Worm (Caenorhabditis elegans): ENCODE data around the gene nhr-258.
A peak's percentile ranks its signal among the peaks of the same experiment; 100 is the strongest.

nhr-258 gene

ce11 chrIV:8027293-8027866 is 17.4 kb upstream of the nhr-258 start:
- TF ChIP-seq ZK546.5 (tag; optimal IDR thresholded peaks at IDR 0.05) (no peak), blmp-1 (tag; optimal IDR thresholded peaks at IDR 0.05; ENCODE audit: insufficient read depth) (peak; percentile 23), sma-9 (GFP tag; optimal IDR thresholded peaks at IDR 0.05) (peak; percentile 33), sma-9 (tag; optimal IDR thresholded peaks at IDR 0.05) (no peak), nhr-25 (tag; optimal IDR thresholded peaks at IDR 0.05) (peak; percentile 9), mab-5 (tag; optimal IDR thresholded peaks at IDR 0.05) (no peak), R02D3.7 (tag; optimal IDR thresholded peaks at IDR 0.05) (no peak), sma-3 (GFP tag; optimal IDR thresholded peaks at IDR 0.05) (peak; percentile 51), nhr-21 (tag; optimal IDR thresholded peaks at IDR 0.05) (peak; percentile 65), lin-11 (tag; optimal IDR thresholded peaks at IDR 0.05) (no peak)

ce11 chrIV:8028372-8028771 is 16.4 kb upstream of the nhr-258 start:
- no peak for TF ChIP-seq ztf-1 (GFP tag; conservative IDR thresholded peaks at IDR 0.05)
- TF ChIP-seq fos-1 (tag; optimal IDR thresholded peaks at IDR 0.05) = peak; percentile 61
- peak; percentile 44 for TF ChIP-seq egl-27 (tag; optimal IDR thresholded peaks at IDR 0.05)
- TF ChIP-seq nhr-237 (tag; optimal IDR thresholded peaks at IDR 0.05) = no peak
- peak; percentile 92 for TF ChIP-seq sma-3 (GFP tag; optimal IDR thresholded peaks at IDR 0.05)
- peak; percentile 97 for TF ChIP-seq sma-9 (GFP tag; optimal IDR thresholded peaks at IDR 0.05)
- no peak for TF ChIP-seq sma-9 (tag; optimal IDR thresholded peaks at IDR 0.05)
- no peak for TF ChIP-seq nhr-11 (tag; optimal IDR thresholded peaks at IDR 0.05)
- peak; percentile 95 for TF ChIP-seq nhr-21 (tag; optimal IDR thresholded peaks at IDR 0.05)
- TF ChIP-seq ZK546.5 (tag; optimal IDR thresholded peaks at IDR 0.05) = no peak
- no peak for TF ChIP-seq nhr-10 (tag; optimal IDR thresholded peaks at IDR 0.05)
- no peak for TF ChIP-seq ceh-16 (tag; optimal IDR thresholded peaks at IDR 0.05)
- TF ChIP-seq elt-1 (tag; optimal IDR thresholded peaks at IDR 0.05) = no peak
- peak; percentile 69 for TF ChIP-seq gmeb-1 (tag; optimal IDR thresholded peaks at IDR 0.05)
- TF ChIP-seq Y55F3AM.14 (GFP tag; optimal IDR thresholded peaks at IDR 0.05) = peak; percentile 55
- TF ChIP-seq lin-13 (GFP tag; optimal IDR thresholded peaks at IDR 0.05) = no peak
- no peak for TF ChIP-seq ztf-11 (tag; optimal IDR thresholded peaks at IDR 0.05)
- peak; percentile 69 for TF ChIP-seq nhr-6 (tag; optimal IDR thresholded peaks at IDR 0.05)
- TF ChIP-seq nhr-129 (tag; optimal IDR thresholded peaks at IDR 0.05) = peak; percentile 65
- no peak for TF ChIP-seq unc-39 (tag; optimal IDR thresholded peaks at IDR 0.05)
- no peak for TF ChIP-seq skn-1 (tag; optimal IDR thresholded peaks at IDR 0.05)
- TF ChIP-seq peb-1 (tag; optimal IDR thresholded peaks at IDR 0.05) = no peak
- peak; percentile 34 for TF ChIP-seq ama-1 (optimal IDR thresholded peaks at IDR 0.05)
- no peak for TF ChIP-seq C34F6.9 (tag; optimal IDR thresholded peaks at IDR 0.05)
- peak; percentile 99 for TF ChIP-seq crh-2 (tag; optimal IDR thresholded peaks at IDR 0.05)
- TF ChIP-seq alr-1 (tag; optimal IDR thresholded peaks at IDR 0.05) = no peak
- TF ChIP-seq F13H6.1 (tag; optimal IDR thresholded peaks at IDR 0.05) = peak; percentile 67
- TF ChIP-seq unc-55 (GFP tag; optimal IDR thresholded peaks at IDR 0.05) = no peak
- no peak for TF ChIP-seq zag-1 (tag; optimal IDR thresholded peaks at IDR 0.05)
- peak; percentile 89 for TF ChIP-seq blmp-1 (tag; optimal IDR thresholded peaks at IDR 0.05; ENCODE audit: insufficient read depth)
- peak in 1 of 2 experiments; percentile 33 for TF ChIP-seq lsy-2 (tag; optimal IDR thresholded peaks at IDR 0.05)
- TF ChIP-seq snpc-4 (tag; optimal IDR thresholded peaks at IDR 0.05) = no peak
- TF ChIP-seq mab-5 (tag; optimal IDR thresholded peaks at IDR 0.05) = no peak
- no peak for TF ChIP-seq ceh-82 (tag; optimal IDR thresholded peaks at IDR 0.05)
- TF ChIP-seq lin-39 (tag; optimal IDR thresholded peaks at IDR 0.05) = no peak
- no peak for TF ChIP-seq nhr-77 (tag; optimal IDR thresholded peaks at IDR 0.05)
- TF ChIP-seq R02D3.7 (tag; optimal IDR thresholded peaks at IDR 0.05) = no peak
- peak; percentile 12 for TF ChIP-seq sem-4 (tag; optimal IDR thresholded peaks at IDR 0.05)
- TF ChIP-seq elt-3 (tag; optimal IDR thresholded peaks at IDR 0.05) = no peak
- TF ChIP-seq mdl-1 (tag; optimal IDR thresholded peaks at IDR 0.05) = peak; percentile 78 to 83
- TF ChIP-seq nhr-25 (tag; optimal IDR thresholded peaks at IDR 0.05) = peak; percentile 95
- no peak for TF ChIP-seq lin-11 (tag; optimal IDR thresholded peaks at IDR 0.05)
- no peak for TF ChIP-seq ztf-4 (tag; optimal IDR thresholded peaks at IDR 0.05)
- TF ChIP-seq unc-62 (GFP tag; optimal IDR thresholded peaks at IDR 0.05) = no peak
- no peak for TF ChIP-seq dmd-4 (tag; optimal IDR thresholded peaks at IDR 0.05)
- no peak for TF ChIP-seq aly-2 (tag; optimal IDR thresholded peaks at IDR 0.05)
- TF ChIP-seq mbf-1 (tag; optimal IDR thresholded peaks at IDR 0.05) = no peak
- no peak for TF ChIP-seq nhr-23 (tag; optimal IDR thresholded peaks at IDR 0.05)
- no peak for TF ChIP-seq nhr-12 (tag; optimal IDR thresholded peaks at IDR 0.05)

Measured in whole organism, L2 larva.